Worm (Caenorhabditis elegans) whole organism, late embryonic: ENCODE results near the gene ZK688.7.
A peak's percentile ranks its signal among the peaks of the same experiment; 100 is the strongest.

Source experiments
- C08G9.2 ChIP-seq: sonication (generic microtip); optimal IDR thresholded peaks from 2 replicates; lab custom pipeline; 2016; ENCODE audit warnings: mild to moderate bottlenecking, missing genetic modification characterization, moderate library complexity, missing compliant biosample characterization
- F13H6.1 ChIP-seq: sonication (generic microtip); optimal IDR thresholded peaks from 2 replicates; lab custom pipeline; 2016; ENCODE audit warnings: missing genetic modification characterization, missing compliant biosample characterization
- K09A11.1 ChIP-seq: sonication (generic microtip); optimal IDR thresholded peaks from 2 replicates; lab custom pipeline; 2017; ENCODE audit warnings: antibody characterized with exemption, mild to moderate bottlenecking, missing genetic modification characterization, missing compliant biosample characterization; ENCODE audit not compliant: insufficient read depth
- ama-1 ChIP-seq: fragments of 150-350 bp; optimal IDR thresholded peaks from 2 replicates; lab custom pipeline; 2014
- ceh-14 ChIP-seq: sonication (generic microtip); optimal IDR thresholded peaks from 2 replicates; lab custom pipeline; 2016; ENCODE audit warnings: missing genotype, missing genetic modification characterization, missing compliant biosample characterization
- ceh-18 ChIP-seq: sonication (generic microtip); optimal IDR thresholded peaks from 2 replicates; lab custom pipeline; 2016; ENCODE audit warnings: missing genetic modification characterization, missing compliant biosample characterization
- ceh-2 ChIP-seq: sonication (generic microtip); optimal IDR thresholded peaks from 2 replicates; lab custom pipeline; 2016; ENCODE audit warnings: missing genotype, missing genetic modification characterization, missing compliant biosample characterization
- ceh-22 ChIP-seq: sonication (generic microtip); optimal IDR thresholded peaks from 2 replicates; lab custom pipeline; 2017; ENCODE audit warnings: missing biosample characterization, missing genetic modification characterization
- ceh-24 ChIP-seq: sonication (generic microtip); optimal IDR thresholded peaks from 2 replicates; lab custom pipeline; 2016; ENCODE audit warnings: mild to moderate bottlenecking, missing genetic modification characterization, missing compliant biosample characterization
- ceh-30 ChIP-seq: fragments of 150-350 bp; optimal IDR thresholded peaks from 2 replicates; lab custom pipeline; 2014; ENCODE audit warnings: missing biosample characterization, missing genetic modification characterization
- ceh-31 ChIP-seq: sonication (generic microtip); optimal IDR thresholded peaks from 2 replicates; lab custom pipeline; 2016; ENCODE audit warnings: missing genetic modification characterization, missing compliant biosample characterization
- ceh-34 ChIP-seq: sonication (generic microtip); optimal IDR thresholded peaks from 2 replicates; lab custom pipeline; 2016; ENCODE audit warnings: mild to moderate bottlenecking, missing genetic modification characterization, missing compliant biosample characterization
- che-1 ChIP-seq: sonication (generic microtip); optimal IDR thresholded peaks from 2 replicates; lab custom pipeline; 2016; ENCODE audit warnings: mild to moderate bottlenecking, missing genetic modification characterization, missing compliant biosample characterization
- dmd-4 ChIP-seq: sonication (generic microtip); optimal IDR thresholded peaks from 2 replicates; lab custom pipeline; 2016; ENCODE audit warnings: borderline replicate concordance, missing genetic modification characterization, missing compliant biosample characterization
- dve-1 ChIP-seq: sonication (generic microtip); optimal IDR thresholded peaks from 2 replicates; lab custom pipeline; 2017; ENCODE audit warnings: antibody characterized with exemption, mild to moderate bottlenecking, missing genetic modification characterization, missing compliant biosample characterization
- elt-2 ChIP-seq: sonication (generic microtip); optimal IDR thresholded peaks from 2 replicates; lab custom pipeline; 2016; ENCODE audit warnings: missing genetic modification reagents, missing genetic modification characterization, missing compliant biosample characterization
- elt-4 ChIP-seq: sonication (generic microtip); optimal IDR thresholded peaks from 2 replicates; lab custom pipeline; 2016; ENCODE audit warnings: missing genetic modification characterization, missing compliant biosample characterization
- ets-4 ChIP-seq: sonication (generic microtip); optimal IDR thresholded peaks from 2 replicates; lab custom pipeline; 2016; ENCODE audit warnings: missing genetic modification characterization, missing compliant biosample characterization
- fax-1 ChIP-seq: sonication (generic microtip); optimal IDR thresholded peaks from 2 replicates; lab custom pipeline; 2016; ENCODE audit warnings: missing genotype, missing genetic modification characterization, missing compliant biosample characterization
- fkh-10 ChIP-seq: fragments of 150-350 bp; optimal IDR thresholded peaks from 2 replicates; lab custom pipeline; 2014; ENCODE audit warnings: missing biosample characterization, missing genetic modification reagents, missing genetic modification characterization
- hlh-15 ChIP-seq: sonication (generic microtip); optimal IDR thresholded peaks from 2 replicates; lab custom pipeline; 2016; ENCODE audit warnings: missing genetic modification characterization, missing compliant biosample characterization
- hlh-30 ChIP-seq: sonication (generic microtip); optimal IDR thresholded peaks from 2 replicates; lab custom pipeline; 2017; ENCODE audit warnings: antibody characterized with exemption, missing genetic modification characterization, missing compliant biosample characterization; ENCODE audit not compliant: insufficient read depth
- lim-6 ChIP-seq: sonication (generic microtip); optimal IDR thresholded peaks from 2 replicates; lab custom pipeline; 2016; ENCODE audit warnings: missing genetic modification characterization, missing compliant biosample characterization
- madf-2 ChIP-seq: sonication (generic microtip); optimal IDR thresholded peaks from 2 replicates; lab custom pipeline; 2017; ENCODE audit warnings: missing genetic modification characterization, missing compliant biosample characterization
- nfya-1 ChIP-seq: sonication (generic microtip); optimal IDR thresholded peaks from 2 replicates; lab custom pipeline; 2017; ENCODE audit warnings: missing genetic modification characterization, mild to moderate bottlenecking, missing compliant biosample characterization, antibody characterized with exemption, moderate library complexity
- nhr-11 ChIP-seq: fragments of 150-350 bp; optimal IDR thresholded peaks from 2 replicates; lab custom pipeline; 2014; ENCODE audit warnings: missing biosample characterization, missing genetic modification characterization
- nhr-232 ChIP-seq: sonication (generic microtip); optimal IDR thresholded peaks from 2 replicates; lab custom pipeline; 2016; ENCODE audit warnings: missing genetic modification characterization, missing compliant biosample characterization
- npax-4 ChIP-seq: sonication (generic microtip); optimal IDR thresholded peaks from 2 replicates; lab custom pipeline; 2016; ENCODE audit warnings: missing genetic modification characterization, missing compliant biosample characterization
- pax-1 ChIP-seq: fragments of 150-350 bp; optimal IDR thresholded peaks from 2 replicates; lab custom pipeline; 2014; ENCODE audit warnings: missing biosample characterization, missing genetic modification characterization
- pha-2 ChIP-seq: sonication (generic microtip); optimal IDR thresholded peaks from 2 replicates; lab custom pipeline; 2017; ENCODE audit warnings: mild to moderate bottlenecking, missing genetic modification characterization, missing compliant biosample characterization
- pha-4 ChIP-seq: fragments of 150-350 bp; optimal IDR thresholded peaks from 2 replicates; lab custom pipeline; 2018; ENCODE audit warnings: missing biosample characterization, missing genetic modification reagents, missing genetic modification characterization
- pqm-1 ChIP-seq: sonication (generic microtip); optimal IDR thresholded peaks from 2 replicates; lab custom pipeline; 2016; ENCODE audit warnings: missing genetic modification characterization, missing compliant biosample characterization
- pros-1 ChIP-seq: fragments of 150-350 bp; optimal IDR thresholded peaks from 2 replicates; lab custom pipeline; 2014; ENCODE audit warnings: missing biosample characterization, missing genetic modification reagents, missing genetic modification characterization
- ref-2 ChIP-seq: sonication (generic microtip); optimal IDR thresholded peaks from 2 replicates; lab custom pipeline; 2016; ENCODE audit warnings: missing genetic modification characterization, missing compliant biosample characterization
- rnt-1 ChIP-seq: sonication (generic microtip); optimal IDR thresholded peaks from 2 replicates; lab custom pipeline; 2016; ENCODE audit warnings: missing genetic modification characterization, missing compliant biosample characterization
- syd-9 ChIP-seq: sonication (generic microtip); optimal IDR thresholded peaks from 2 replicates; lab custom pipeline; 2016; ENCODE audit warnings: mild to moderate bottlenecking, missing genetic modification characterization, moderate library complexity, missing compliant biosample characterization
- tbx-2 ChIP-seq: sonication (generic microtip); optimal IDR thresholded peaks from 2 replicates; lab custom pipeline; 2016; ENCODE audit warnings: missing genetic modification characterization, missing compliant biosample characterization
- tbx-7 ChIP-seq: sonication (generic microtip); optimal IDR thresholded peaks from 2 replicates; lab custom pipeline; 2016; ENCODE audit warnings: missing genotype, missing genetic modification characterization, missing compliant biosample characterization
- ttx-3 ChIP-seq: sonication (generic microtip); optimal IDR thresholded peaks from 2 replicates; lab custom pipeline; 2016; ENCODE audit warnings: missing genetic modification reagents, missing genetic modification characterization, missing compliant biosample characterization
- unc-42 ChIP-seq: sonication (generic microtip); optimal IDR thresholded peaks from 2 replicates; lab custom pipeline; 2016; ENCODE audit warnings: missing genotype, missing genetic modification characterization, missing compliant biosample characterization
- unc-55 ChIP-seq: sonication (generic microtip); optimal IDR thresholded peaks from 2 replicates; lab custom pipeline; 2017; ENCODE audit warnings: missing biosample characterization, missing genetic modification reagents, missing genetic modification characterization
- ztf-16 ChIP-seq: sonication (generic microtip); optimal IDR thresholded peaks from 2 replicates; lab custom pipeline; 2017; ENCODE audit warnings: missing genetic modification characterization, missing compliant biosample characterization

ZK688.7 gene

DNA sequence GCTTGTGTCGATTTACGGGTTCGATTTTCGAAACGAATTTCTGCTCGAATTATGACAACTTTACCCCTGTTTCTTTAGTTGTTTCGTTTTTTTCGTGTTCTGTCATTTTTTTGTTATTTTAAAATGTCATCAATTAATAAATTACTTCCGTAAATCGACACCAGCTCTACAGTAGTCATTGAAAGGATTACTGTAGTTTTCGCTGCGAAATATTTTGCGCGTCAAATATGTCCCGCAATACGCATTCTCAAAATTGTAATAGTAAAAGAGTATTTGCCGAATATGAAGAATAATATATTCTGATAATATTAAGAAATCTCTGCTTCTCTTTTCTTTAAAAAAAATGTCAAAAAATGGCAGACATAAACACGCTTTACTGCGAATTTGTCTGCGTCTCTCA is 18.2 kb downstream of the ZK688.7 start:
- TF ChIP-seq che-1 (tag; lab: Kevin White, UChicago) (no peak), hlh-15 (tag; lab: Kevin White, UChicago) (no peak), ztf-16 (tag; lab: Kevin White, UChicago) (no peak), C08G9.2 (tag; lab: Kevin White, UChicago) (no peak), dve-1 (no peak), elt-4 (tag; lab: Kevin White, UChicago) (no peak), ama-1 (no peak)

DNA sequence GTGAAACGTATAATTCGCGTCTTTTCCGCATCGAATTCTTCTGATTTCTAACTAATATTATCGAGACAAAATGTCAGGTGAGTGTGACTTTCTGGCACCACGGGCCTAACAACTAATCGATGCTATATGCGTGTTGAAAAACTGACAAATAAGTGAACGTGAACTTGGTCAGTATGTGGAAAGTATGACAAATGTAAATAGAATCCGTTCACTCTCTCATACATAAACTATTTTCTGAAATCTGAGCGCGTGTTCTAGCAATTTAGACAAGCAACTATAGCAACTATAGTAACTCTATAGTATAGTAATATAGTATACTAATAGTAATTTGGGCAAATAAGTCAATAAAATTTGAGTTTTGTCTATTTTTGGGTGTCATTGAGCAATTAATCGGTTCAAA is 19.1 kb downstream of the ZK688.7 start:
- TF ChIP-seq nhr-232 (tag; lab: Kevin White, UChicago) = no peak
- TF ChIP-seq syd-9 (tag; lab: Kevin White, UChicago) = no peak
- TF ChIP-seq ceh-34 (tag; lab: Kevin White, UChicago) = no peak
- TF ChIP-seq tbx-2 = no peak
- TF ChIP-seq elt-4 (tag; lab: Kevin White, UChicago) = no peak
- no peak for TF ChIP-seq ztf-16 (tag; lab: Kevin White, UChicago)
- no peak for TF ChIP-seq hlh-30 (tag; lab: Kevin White, UChicago)

- peak; percentile 65 for TF ChIP-seq elt-2 (tag; lab: Kevin White, UChicago)
- TF ChIP-seq ceh-14 (tag; lab: Kevin White, UChicago) = peak; percentile 36
- peak; percentile 80 for TF ChIP-seq ceh-34 (tag; lab: Kevin White, UChicago)
- no peak for TF ChIP-seq pha-2 (tag; lab: Kevin White, UChicago)
- peak; percentile 19 for TF ChIP-seq F13H6.1 (tag; lab: Kevin White, UChicago)
- TF ChIP-seq elt-4 (tag; lab: Kevin White, UChicago) = no peak
- peak; percentile 31 for TF ChIP-seq ceh-2 (tag; lab: Kevin White, UChicago)
- TF ChIP-seq ets-4 (tag; lab: Kevin White, UChicago) = peak; percentile 21
- TF ChIP-seq madf-2 (tag; lab: Kevin White, UChicago) = no peak
- TF ChIP-seq ceh-30 (tag; lab: Kevin White, UChicago) = no peak
- TF ChIP-seq nfya-1 (tag; lab: Kevin White, UChicago) = peak; percentile 91
- no peak for TF ChIP-seq npax-4 (tag; lab: Kevin White, UChicago)
- peak; percentile 66 for TF ChIP-seq unc-55
- TF ChIP-seq fax-1 (tag; lab: Kevin White, UChicago) = no peak
- TF ChIP-seq pqm-1 = no peak
- TF ChIP-seq ttx-3 (tag; lab: Kevin White, UChicago) = no peak
- TF ChIP-seq pros-1 = no peak
- no peak for TF ChIP-seq lim-6 (tag; lab: Kevin White, UChicago)
- TF ChIP-seq ztf-16 (tag; lab: Kevin White, UChicago) = no peak
- peak; percentile 63 for TF ChIP-seq tbx-2
- peak; percentile 79 for TF ChIP-seq ceh-18 (tag; lab: Kevin White, UChicago)
- TF ChIP-seq K09A11.1 = no peak
- TF ChIP-seq rnt-1 (tag; lab: Kevin White, UChicago) = peak; percentile 61
- no peak for TF ChIP-seq tbx-7 (tag; lab: Kevin White, UChicago)
- peak; percentile 78 for TF ChIP-seq ceh-31 (tag; lab: Kevin White, UChicago)
- peak; percentile 61 for TF ChIP-seq hlh-30 (tag; lab: Kevin White, UChicago)
- TF ChIP-seq fkh-10 (GFP tag; lab: Kevin White, UChicago) = no peak
- TF ChIP-seq dmd-4 (tag; lab: Kevin White, UChicago) = no peak
- no peak for TF ChIP-seq unc-42 (tag; lab: Kevin White, UChicago)
- no peak for TF ChIP-seq pha-4 (tag; lab: Kevin White, UChicago)
- TF ChIP-seq nhr-11 (tag; lab: Kevin White, UChicago) = no peak
- peak; percentile 57 for TF ChIP-seq ref-2 (tag; lab: Kevin White, UChicago)
- TF ChIP-seq syd-9 (tag; lab: Kevin White, UChicago) = peak; percentile 16
- TF ChIP-seq pax-1 (tag; lab: Kevin White, UChicago) = no peak
- TF ChIP-seq dve-1 = no peak
- TF ChIP-seq ceh-22 (tag; lab: Kevin White, UChicago) = no peak
- TF ChIP-seq ceh-24 (tag; lab: Kevin White, UChicago) = no peak
These were observed 19.7 kb downstream of the ZK688.7 start, which contains the start of the genes ZK688.5 and fahd-1 for ce11 chrIII:7891573-7892306. Gene ZK688.5 (minus strand): TSS chrIII:7891623. Gene fahd-1 (plus strand): TSS chrIII:7892256.
